Worm (Caenorhabditis elegans): Measurements from ENCODE around the gene W05B2.2.

Gene W05B2.2

DNA sequence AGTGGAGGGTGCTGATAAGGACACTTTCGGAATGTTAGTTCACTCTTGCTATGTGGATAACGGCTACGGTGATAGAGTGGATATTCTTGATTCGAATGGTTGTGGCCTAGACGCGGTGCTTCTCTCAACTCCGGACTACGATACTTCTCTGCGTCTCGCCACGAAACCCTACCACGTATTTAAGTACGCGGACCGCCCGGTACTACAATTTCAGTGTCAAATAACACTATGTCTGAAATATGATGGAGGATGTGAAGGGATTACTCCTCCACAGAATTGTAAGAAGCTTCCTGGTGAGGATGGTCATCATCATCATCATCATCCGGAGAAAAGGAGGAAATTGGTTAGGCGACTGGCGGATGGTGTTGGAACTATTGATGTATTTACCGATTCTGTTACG, 51.9 kb downstream of the W05B2.2 start:
- TF ChIP-seq aha-1 (tag) (peak; percentile 93), mdt-29 (GFP tag; IDR thresholded peaks at IDR 0.05) (no peak)

ce11 chrIII:10911160-10911559, 55.8 kb downstream of the W05B2.2 start, which contains the start of gene cut-6:
Gene cut-6, plus strand, starts transcription at chrIII:10911460.
- TF ChIP-seq rbr-2 (tag; optimal IDR thresholded peaks at IDR 0.05) (no peak), aha-1 (tag) (peak; percentile 21)
